Worm (Caenorhabditis elegans) whole organism, L2 larva: ENCODE measurements around the gene ZK757.10.

Experiments used
- dmd-4 ChIP-seq: sonication (generic microtip); optimal IDR thresholded peaks from 2 replicates; lab custom pipeline; 2017; ENCODE audit warnings: missing biosample characterization, missing genetic modification characterization
- elt-3 ChIP-seq: sonication (generic microtip); optimal IDR thresholded peaks from 2 replicates; lab custom pipeline; 2017; ENCODE audit warnings: missing biosample characterization, missing genetic modification characterization
- lin-13 ChIP-seq: fragments of 150-350 bp; optimal IDR thresholded peaks from 2 replicates; lab custom pipeline; 2014; ENCODE audit warnings: missing biosample characterization, missing genetic modification reagents, missing genetic modification characterization
- lsy-2 ChIP-seq, 2 experiments: fragments of 150-350 bp in 1 of 2; sonication (generic microtip) in 1 of 2; optimal IDR thresholded peaks; 2 replicates each; lab custom pipeline; 2014 to 2017; ENCODE audit warnings: missing biosample characterization in 2 of 2, missing genetic modification characterization in 2 of 2
- nhr-21 ChIP-seq: fragments of 150-350 bp; optimal IDR thresholded peaks from 2 replicates; lab custom pipeline; 2014; ENCODE audit warnings: missing biosample characterization, missing genetic modification characterization
- nhr-23 ChIP-seq: fragments of 150-350 bp; optimal IDR thresholded peaks from 2 replicates; lab custom pipeline; 2014; ENCODE audit warnings: missing biosample characterization, missing genetic modification reagents, missing genetic modification characterization
- nhr-25 ChIP-seq: fragments of 150-350 bp; sonication (generic microtip); optimal IDR thresholded peaks from 3 replicates; lab custom pipeline; 2014; ENCODE audit warnings: missing biosample characterization, missing genetic modification characterization
- nhr-77 ChIP-seq: fragments of 150-350 bp; optimal IDR thresholded peaks from 2 replicates; lab custom pipeline; 2014; ENCODE audit warnings: missing biosample characterization, missing genetic modification characterization
- unc-62 ChIP-seq: fragments of 150-350 bp; optimal IDR thresholded peaks from 2 replicates; lab custom pipeline; 2014; ENCODE audit warnings: missing biosample characterization, missing genetic modification reagents, missing genetic modification characterization
- ztf-1 ChIP-seq: fragments of 200-800 bp; sonication (Bioruptor generic); conservative IDR thresholded peaks from 2 replicates; pipeline ENCODE4 v1.3.6; 2022; ENCODE audit warnings: missing genetic modification characterization, missing compliant biosample characterization

DNA sequence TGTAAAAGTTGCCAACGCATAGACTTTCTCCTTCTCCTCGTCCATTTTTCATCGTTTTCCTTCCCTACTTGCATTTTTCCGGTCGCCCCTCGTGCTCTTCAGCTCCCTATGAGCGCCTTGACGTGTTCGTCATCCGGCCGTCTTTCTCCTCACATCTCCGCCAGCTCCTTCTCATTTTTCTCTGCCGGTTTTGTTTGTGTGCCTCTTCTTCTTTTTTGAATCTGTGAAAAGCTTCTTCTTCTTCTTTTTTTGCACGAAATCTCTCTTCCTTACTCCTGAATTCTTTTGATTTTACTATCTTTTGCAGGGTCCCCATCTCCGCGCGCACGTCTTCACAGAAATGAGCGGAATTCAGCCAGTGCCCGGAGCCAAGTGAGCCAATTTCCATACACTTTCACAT lies 25.5 kb upstream of the ZK757.10 start, which contains the start of gene K11H3.3:
- TF ChIP-seq nhr-25 (no peak), lsy-2 (tag; optimal IDR thresholded peaks at IDR 0.05; lab: Kevin White, UChicago) (no peak), elt-3 (tag; lab: Kevin White, UChicago) (no peak), unc-62 (GFP tag; lab: Kevin White, UChicago) (no peak), nhr-23 (tag; lab: Kevin White, UChicago) (no peak), dmd-4 (tag; lab: Kevin White, UChicago) (no peak), lin-13 (GFP tag; lab: Kevin White, UChicago) (no peak), ztf-1 (GFP tag; lab: Robert Waterston, UW) (no peak), nhr-21 (tag; lab: Kevin White, UChicago) (no peak), nhr-77 (tag; lab: Kevin White, UChicago) (no peak)
